Worm (Caenorhabditis elegans) whole organism, L3 larva: ENCODE results near the gene cra-1.

Experiments
- R02D3.7 ChIP-seq: fragments of 150-350 bp; optimal IDR thresholded peaks from 2 replicates; lab custom pipeline; 2014; ENCODE audit warnings: missing biosample characterization, missing genetic modification characterization
- ZK546.5 ChIP-seq: sonication (generic microtip); optimal IDR thresholded peaks from 2 replicates; lab custom pipeline; 2017; ENCODE audit warnings: missing biosample characterization, missing genetic modification characterization
- aly-2 ChIP-seq: fragments of 150-350 bp; optimal IDR thresholded peaks from 2 replicates; lab custom pipeline; 2014; ENCODE audit warnings: missing biosample characterization, missing genetic modification characterization
- ama-1 ChIP-seq: fragments of 150-350 bp; optimal IDR thresholded peaks from 2 replicates; lab custom pipeline; 2018
- ceh-16 ChIP-seq: sonication (generic microtip); optimal IDR thresholded peaks from 2 replicates; lab custom pipeline; 2017; ENCODE audit warnings: missing biosample characterization, missing genetic modification characterization
- ceh-28 ChIP-seq: fragments of 150-350 bp; optimal IDR thresholded peaks from 2 replicates; lab custom pipeline; 2014; ENCODE audit warnings: missing biosample characterization, missing genetic modification reagents, missing genetic modification characterization
- ceh-82 ChIP-seq: fragments of 150-350 bp; optimal IDR thresholded peaks from 2 replicates; lab custom pipeline; 2014; ENCODE audit warnings: missing biosample characterization, missing genetic modification characterization
- ceh-9 ChIP-seq: sonication (generic microtip); optimal IDR thresholded peaks from 2 replicates; lab custom pipeline; 2018; ENCODE audit warnings: missing biosample characterization, missing genetic modification characterization
- daf-12 ChIP-seq: fragments of 150-350 bp; optimal IDR thresholded peaks from 2 replicates; lab custom pipeline; 2014; ENCODE audit warnings: missing biosample characterization, missing genetic modification reagents, missing genetic modification characterization
- egl-27 ChIP-seq: sonication (generic microtip); optimal IDR thresholded peaks from 4 replicates; lab custom pipeline; 2017; ENCODE audit warnings: missing biosample characterization, missing genetic modification reagents, missing genetic modification characterization
- egl-5 ChIP-seq: fragments of 150-350 bp; optimal IDR thresholded peaks from 2 replicates; lab custom pipeline; 2017; ENCODE audit warnings: missing biosample characterization, missing genetic modification reagents, missing genetic modification characterization, inconsistent platforms
- elt-1 ChIP-seq: fragments of 150-350 bp; optimal IDR thresholded peaks from 2 replicates; lab custom pipeline; 2014; ENCODE audit warnings: missing biosample characterization, missing genetic modification characterization
- elt-2 ChIP-seq: sonication (generic microtip); optimal IDR thresholded peaks from 2 replicates; lab custom pipeline; 2016; ENCODE audit warnings: missing genetic modification reagents, mild to moderate bottlenecking, missing genetic modification characterization, missing compliant biosample characterization
- elt-3 ChIP-seq, 3 experiments: fragments of 150-350 bp in 1 of 3; sonication (generic microtip) in 2 of 3; optimal IDR thresholded peaks; 2 replicates in 2 of 3; 4 replicates in 1 of 3; lab custom pipeline; 2014 to 2017; ENCODE audit warnings: missing biosample characterization in 3 of 3, missing genetic modification characterization in 3 of 3
- eor-1 ChIP-seq, 2 experiments: fragments of 150-350 bp; optimal IDR thresholded peaks; 2 replicates each; lab custom pipeline; 2014 to 2018; ENCODE audit warnings: missing biosample characterization in 2 of 2, missing genetic modification characterization in 2 of 2
- fkh-10 ChIP-seq: sonication (generic microtip); optimal IDR thresholded peaks from 2 replicates; lab custom pipeline; 2017; ENCODE audit warnings: missing biosample characterization, missing genetic modification reagents, missing genetic modification characterization
- fkh-2 ChIP-seq: fragments of 150-350 bp; optimal IDR thresholded peaks from 2 replicates; lab custom pipeline; 2014; ENCODE audit warnings: missing biosample characterization, missing genetic modification reagents, missing genetic modification characterization
- fos-1 ChIP-seq: fragments of 150-350 bp; optimal IDR thresholded peaks from 2 replicates; lab custom pipeline; 2014; ENCODE audit warnings: missing biosample characterization, missing genetic modification characterization
- hmg-11 ChIP-seq: sonication (generic microtip); optimal IDR thresholded peaks from 2 replicates; lab custom pipeline; 2016; ENCODE audit warnings: missing genetic modification characterization, missing compliant biosample characterization
- jun-1 ChIP-seq: fragments of 150-350 bp; optimal IDR thresholded peaks from 2 replicates; lab custom pipeline; 2014; ENCODE audit warnings: missing biosample characterization, missing genetic modification reagents, missing genetic modification characterization
- lin-15B ChIP-seq: fragments of 150-350 bp; optimal IDR thresholded peaks from 2 replicates; lab custom pipeline; 2014; ENCODE audit warnings: missing biosample characterization, missing genetic modification characterization
- lin-39 ChIP-seq: fragments of 150-350 bp; optimal IDR thresholded peaks from 2 replicates; lab custom pipeline; 2018; ENCODE audit warnings: missing biosample characterization, missing genetic modification reagents, missing genetic modification characterization
- lsy-12 ChIP-seq: sonication (generic microtip); optimal IDR thresholded peaks from 2 replicates; lab custom pipeline; 2016; ENCODE audit warnings: mild to moderate bottlenecking, missing genetic modification characterization, missing compliant biosample characterization
- mdl-1 ChIP-seq: fragments of 150-350 bp; optimal IDR thresholded peaks from 2 replicates; lab custom pipeline; 2014; ENCODE audit warnings: missing biosample characterization, missing genetic modification characterization
- mml-1 ChIP-seq: fragments of 150-350 bp; sonication (generic microtip); optimal IDR thresholded peaks from 3 replicates; lab custom pipeline; 2014; ENCODE audit warnings: missing biosample characterization, missing genetic modification characterization
- nfya-1 ChIP-seq: sonication (generic microtip); optimal IDR thresholded peaks from 2 replicates; lab custom pipeline; 2017; ENCODE audit warnings: missing genetic modification characterization, mild to moderate bottlenecking, missing compliant biosample characterization, antibody characterized with exemption, moderate library complexity; ENCODE audit not compliant: insufficient read depth
- nhr-11 ChIP-seq: fragments of 150-350 bp; optimal IDR thresholded peaks from 2 replicates; lab custom pipeline; 2014; ENCODE audit warnings: missing biosample characterization, missing genetic modification characterization
- nhr-12 ChIP-seq: fragments of 150-350 bp; optimal IDR thresholded peaks from 2 replicates; lab custom pipeline; 2014; ENCODE audit warnings: missing biosample characterization, missing genetic modification characterization
- nhr-23 ChIP-seq: fragments of 150-350 bp; optimal IDR thresholded peaks from 2 replicates; lab custom pipeline; 2014; ENCODE audit warnings: missing biosample characterization, missing genetic modification reagents, missing genetic modification characterization
- nhr-237 ChIP-seq: fragments of 150-350 bp; optimal IDR thresholded peaks from 2 replicates; lab custom pipeline; 2014; ENCODE audit warnings: missing biosample characterization, missing genetic modification characterization
- nhr-25 ChIP-seq: sonication (generic microtip); optimal IDR thresholded peaks from 2 replicates; lab custom pipeline; 2017; ENCODE audit warnings: missing biosample characterization, missing genetic modification characterization
- nhr-28 ChIP-seq: fragments of 150-350 bp; optimal IDR thresholded peaks from 2 replicates; lab custom pipeline; 2014; ENCODE audit warnings: missing biosample characterization, missing genetic modification characterization
- nhr-43 ChIP-seq: sonication (generic microtip); optimal IDR thresholded peaks from 2 replicates; lab custom pipeline; 2016; ENCODE audit warnings: mild to moderate bottlenecking, missing genetic modification characterization, missing compliant biosample characterization; ENCODE audit not compliant: poor library complexity, severe bottlenecking
- nhr-67 ChIP-seq: fragments of 150-350 bp; optimal IDR thresholded peaks from 2 replicates; lab custom pipeline; 2014; ENCODE audit warnings: missing biosample characterization, missing genetic modification characterization
- nhr-76 ChIP-seq: fragments of 150-350 bp; sonication (generic microtip); optimal IDR thresholded peaks from 5 replicates; lab custom pipeline; 2014; ENCODE audit warnings: missing biosample characterization, missing genetic modification characterization
- nhr-77 ChIP-seq: fragments of 150-350 bp; optimal IDR thresholded peaks from 2 replicates; lab custom pipeline; 2014; ENCODE audit warnings: missing biosample characterization, missing genetic modification characterization
- pha-4 ChIP-seq: fragments of 150-350 bp; optimal IDR thresholded peaks from 2 replicates; lab custom pipeline; 2014; ENCODE audit warnings: missing biosample characterization, missing genetic modification reagents, missing genetic modification characterization
- pqm-1 ChIP-seq: fragments of 150-350 bp; optimal IDR thresholded peaks from 2 replicates; lab custom pipeline; 2017; ENCODE audit warnings: missing biosample characterization, missing genetic modification characterization, inconsistent platforms
- sea-2 ChIP-seq: fragments of 150-350 bp; sonication (generic microtip); optimal IDR thresholded peaks from 4 replicates; lab custom pipeline; 2014; ENCODE audit warnings: missing biosample characterization, missing genetic modification reagents, missing genetic modification characterization
- skn-1 ChIP-seq: fragments of 150-350 bp; optimal IDR thresholded peaks from 2 replicates; lab custom pipeline; 2014; ENCODE audit warnings: missing biosample characterization, missing genetic modification characterization
- snpc-4 ChIP-seq: fragments of 150-350 bp; optimal IDR thresholded peaks from 2 replicates; lab custom pipeline; 2014; ENCODE audit warnings: missing biosample characterization, missing genetic modification characterization
- tbx-2 ChIP-seq: sonication (generic microtip); optimal IDR thresholded peaks from 2 replicates; lab custom pipeline; 2016; ENCODE audit warnings: mild to moderate bottlenecking, missing genetic modification characterization, missing compliant biosample characterization
- unc-39 ChIP-seq: sonication (generic microtip); optimal IDR thresholded peaks from 4 replicates; lab custom pipeline; 2017; ENCODE audit warnings: missing biosample characterization, missing genetic modification characterization
- unc-62 ChIP-seq: fragments of 150-350 bp; sonication (generic microtip); optimal IDR thresholded peaks from 4 replicates; lab custom pipeline; 2014; ENCODE audit warnings: missing biosample characterization, missing genetic modification reagents, missing genetic modification characterization
- zag-1 ChIP-seq: fragments of 150-350 bp; optimal IDR thresholded peaks from 2 replicates; lab custom pipeline; 2014; ENCODE audit warnings: missing biosample characterization, missing genetic modification characterization
- ztf-11 ChIP-seq: fragments of 150-350 bp; optimal IDR thresholded peaks from 2 replicates; lab custom pipeline; 2014; ENCODE audit warnings: missing biosample characterization, missing genetic modification characterization
- ztf-4 ChIP-seq: fragments of 150-350 bp; optimal IDR thresholded peaks from 2 replicates; lab custom pipeline; 2014; ENCODE audit warnings: missing biosample characterization, missing genetic modification characterization

The cra-1 gene

DNA sequence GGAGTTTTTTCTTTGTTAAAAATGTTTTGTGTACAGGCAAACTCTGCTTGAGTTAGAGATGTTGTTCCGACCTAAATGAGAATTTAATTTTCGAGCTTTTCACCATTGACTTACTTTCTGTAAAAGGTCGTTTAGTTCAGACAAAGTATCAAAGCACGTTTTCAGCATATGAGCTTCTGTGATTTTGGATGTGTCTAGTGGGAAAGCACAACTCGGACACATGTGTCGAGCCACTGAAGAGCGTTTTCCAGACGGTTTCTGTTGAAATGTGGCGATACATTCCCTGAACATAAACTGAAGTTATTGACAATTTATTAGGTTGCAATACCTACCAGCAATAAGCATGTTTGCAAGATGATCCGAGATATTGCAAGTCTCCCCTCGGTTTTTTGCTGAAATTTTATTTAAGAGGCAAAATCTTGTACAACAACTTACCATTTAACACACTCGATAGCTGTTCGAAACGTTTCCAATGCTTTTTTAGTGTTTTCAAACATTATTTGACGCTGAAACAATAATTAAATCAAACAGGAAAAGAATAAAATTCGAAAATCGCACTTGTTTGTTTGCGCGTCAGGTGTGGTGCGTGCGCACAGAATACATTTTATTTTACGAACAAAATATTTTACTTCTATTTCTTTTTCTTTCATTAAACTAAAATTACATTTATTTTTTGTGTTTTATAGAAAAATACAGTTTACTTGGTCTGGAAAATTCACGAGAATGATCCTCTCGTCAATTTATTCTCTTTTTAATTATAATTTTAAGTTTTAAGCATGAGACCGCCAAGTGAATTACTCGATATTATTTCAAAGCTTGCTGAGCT is 20.0 kb upstream of the cra-1 start, which contains the start of the genes brd-1 and K04C2.2:
Gene brd-1 (minus strand): TSS at position 506 of the 826 bp plus-strand sequence.
Gene K04C2.2 (plus strand): TSS at position 776 of the 826 bp plus-strand sequence.
- TF ChIP-seq elt-1 (tag; lab: Kevin White, UChicago) (no peak), ceh-82 (tag; lab: Kevin White, UChicago) (no peak), ceh-9 (no peak), nfya-1 (peak; percentile 18), elt-2 (tag; lab: Kevin White, UChicago) (no peak), nhr-23 (peak; percentile 11), pha-4 (tag; lab: Kevin White, UChicago) (peak; percentile 35), R02D3.7 (no peak), daf-12 (tag; lab: Kevin White, UChicago) (no peak), hmg-11 (tag; lab: Kevin White, UChicago) (peak; percentile 21), egl-5 (tag; lab: Kevin White, UChicago) (no peak)

DNA sequence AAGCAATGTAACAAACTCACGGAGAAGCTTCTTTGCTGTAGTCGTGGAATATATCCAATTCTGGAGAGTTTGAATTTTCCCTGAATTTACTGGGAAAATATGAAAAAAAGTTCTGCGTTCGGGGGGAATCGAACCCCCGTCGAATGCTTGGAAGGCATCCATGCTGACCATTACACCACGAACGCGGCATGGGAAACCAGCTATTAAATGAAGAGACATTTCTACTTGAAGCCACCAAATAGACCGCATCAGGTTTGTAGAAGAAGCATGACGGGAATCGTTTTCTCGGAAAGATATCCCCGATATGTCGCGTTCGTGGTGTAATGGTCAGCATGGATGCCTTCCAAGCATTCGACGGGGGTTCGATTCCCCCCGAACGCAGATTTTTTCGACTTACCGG is 19.2 kb upstream of the cra-1 start:
- TF ChIP-seq eor-1 (tag; optimal IDR thresholded peaks at IDR 0.05; lab: Kevin White, UChicago) = no peak
- TF ChIP-seq unc-62 (GFP tag; lab: Kevin White, UChicago) = no peak
- no peak for TF ChIP-seq elt-3 (tag; optimal IDR thresholded peaks at IDR 0.05; lab: Kevin White, UChicago)
- no peak for TF ChIP-seq nhr-237
- TF ChIP-seq sea-2 (GFP tag; lab: Kevin White, UChicago) = no peak
- no peak for TF ChIP-seq jun-1 (tag; lab: Kevin White, UChicago)
- peak; percentile 37 for TF ChIP-seq hmg-11 (tag; lab: Kevin White, UChicago)
- no peak for TF ChIP-seq ztf-11
- peak; percentile 29 for TF ChIP-seq nhr-23
- TF ChIP-seq lin-39 (tag; lab: Kevin White, UChicago) = no peak
- no peak for TF ChIP-seq egl-5 (tag; lab: Kevin White, UChicago)
- TF ChIP-seq nhr-11 (tag; lab: Kevin White, UChicago) = no peak
- TF ChIP-seq R02D3.7 = no peak
- TF ChIP-seq fos-1 (tag; lab: Kevin White, UChicago) = no peak
- no peak for TF ChIP-seq nhr-12 (tag; lab: Kevin White, UChicago)
- TF ChIP-seq ztf-4 (tag; lab: Kevin White, UChicago) = no peak
- TF ChIP-seq tbx-2 = peak; percentile 28
- peak; percentile 75 for TF ChIP-seq nhr-43 (tag; lab: Kevin White, UChicago)
- TF ChIP-seq daf-12 (tag; lab: Kevin White, UChicago) = no peak
- no peak for TF ChIP-seq lin-15B (tag; lab: Kevin White, UChicago)
- no peak for TF ChIP-seq ceh-16 (tag; lab: Kevin White, UChicago)
- no peak for TF ChIP-seq unc-39
- no peak for TF ChIP-seq mml-1 (tag; lab: Kevin White, UChicago)
- TF ChIP-seq nhr-25 (tag; lab: Kevin White, UChicago) = peak; percentile 69
- peak; percentile 66 for TF ChIP-seq lsy-12 (tag; lab: Kevin White, UChicago)
- no peak for TF ChIP-seq fkh-2 (tag; lab: Kevin White, UChicago)
- TF ChIP-seq pqm-1 (tag; lab: Kevin White, UChicago) = peak; percentile 4
- no peak for TF ChIP-seq ceh-82 (tag; lab: Kevin White, UChicago)
- TF ChIP-seq mdl-1 (tag; lab: Kevin White, UChicago) = no peak
- no peak for TF ChIP-seq ama-1 (lab: Kevin White, UChicago)
- TF ChIP-seq nhr-28 (tag; lab: Kevin White, UChicago) = no peak
- TF ChIP-seq nhr-77 (tag; lab: Kevin White, UChicago) = no peak
- TF ChIP-seq ceh-9 = no peak
- no peak for TF ChIP-seq aly-2
- TF ChIP-seq zag-1 (tag; lab: Kevin White, UChicago) = no peak
- no peak for TF ChIP-seq nhr-67
- no peak for TF ChIP-seq ceh-28 (tag; lab: Kevin White, UChicago)
- TF ChIP-seq fkh-10 = no peak
- peak; percentile 39 for TF ChIP-seq nfya-1
- TF ChIP-seq nhr-76 (tag; lab: Kevin White, UChicago) = no peak
- TF ChIP-seq ZK546.5 (tag; lab: Kevin White, UChicago) = no peak
- peak; percentile 4 for TF ChIP-seq elt-2 (tag; lab: Kevin White, UChicago)
- no peak for TF ChIP-seq elt-1 (tag; lab: Kevin White, UChicago)
- no peak for TF ChIP-seq egl-27 (tag; lab: Kevin White, UChicago)
- TF ChIP-seq snpc-4 (tag; lab: Kevin White, UChicago) = no peak
- TF ChIP-seq skn-1 (tag; lab: Kevin White, UChicago) = no peak
- peak; percentile 46 for TF ChIP-seq pha-4 (tag; lab: Kevin White, UChicago)
